Worm (Caenorhabditis elegans): Measurements from ENCODE around the gene F52B11.2.

DNA sequence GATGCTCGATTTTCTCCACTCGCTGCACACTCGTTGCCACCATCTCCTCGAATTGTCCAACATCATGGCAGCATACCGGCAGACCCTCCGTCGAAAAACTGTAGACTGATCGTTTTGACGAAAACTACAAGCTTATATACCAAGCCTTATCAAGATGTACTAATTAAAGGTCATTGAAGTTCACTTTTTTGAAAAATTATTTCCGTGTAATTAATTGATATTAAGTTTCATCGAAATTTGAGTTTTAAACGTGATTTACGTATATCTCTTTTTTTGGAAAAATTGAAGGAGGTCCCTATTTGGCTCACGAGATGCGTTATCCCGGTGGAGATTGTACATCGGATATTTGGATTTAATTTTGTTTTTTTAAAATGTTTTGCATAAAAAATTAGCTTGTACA is 22.8 kb upstream of the F52B11.2 start, which contains the start of gene Y37A1B.4:
- TF ChIP-seq zip-5 (tag; optimal IDR thresholded peaks at IDR 0.05) (no peak), unc-86 (tag; optimal IDR thresholded peaks at IDR 0.05) (no peak), C38D4.7 (GFP tag; optimal IDR thresholded peaks at IDR 0.05) (no peak), eyg-1 (tag; optimal IDR thresholded peaks at IDR 0.05) (no peak), ztf-16 (tag; optimal IDR thresholded peaks at IDR 0.05) (no peak), dmd-4 (tag; optimal IDR thresholded peaks at IDR 0.05; ENCODE audit: borderline replicate concordance) (no peak), lin-11 (tag; optimal IDR thresholded peaks at IDR 0.05) (no peak)

All from whole organism, late embryonic.